Worm (Caenorhabditis elegans): Measurements from ENCODE around the gene lin-15A.

lin-15A gene

ce11 chrX:15742310-15742709 lies 10.5 kb downstream of the lin-15A start, which contains the start of gene nhr-255:
TSS of gene nhr-255 (plus strand) at chrX:15742610.
- TF ChIP-seq ZK546.5 (tag; optimal IDR thresholded peaks at IDR 0.05): no peak
- no peak for TF ChIP-seq mdl-1 (tag; optimal IDR thresholded peaks at IDR 0.05)
- TF ChIP-seq nhr-23 (tag; optimal IDR thresholded peaks at IDR 0.05): no peak
- no peak for TF ChIP-seq elt-3 (tag; optimal IDR thresholded peaks at IDR 0.05)
- TF ChIP-seq unc-62 (GFP tag; optimal IDR thresholded peaks at IDR 0.05): no peak
- TF ChIP-seq ztf-4 (tag; optimal IDR thresholded peaks at IDR 0.05): no peak
- TF ChIP-seq nhr-6 (tag; optimal IDR thresholded peaks at IDR 0.05): no peak
- TF ChIP-seq zag-1 (tag; optimal IDR thresholded peaks at IDR 0.05): no peak
- TF ChIP-seq dmd-4 (tag; optimal IDR thresholded peaks at IDR 0.05): no peak
- TF ChIP-seq nhr-237 (tag; optimal IDR thresholded peaks at IDR 0.05): no peak
- TF ChIP-seq lin-13 (GFP tag; optimal IDR thresholded peaks at IDR 0.05): no peak
- TF ChIP-seq lsy-2 (tag; optimal IDR thresholded peaks at IDR 0.05): no peak

DNA sequence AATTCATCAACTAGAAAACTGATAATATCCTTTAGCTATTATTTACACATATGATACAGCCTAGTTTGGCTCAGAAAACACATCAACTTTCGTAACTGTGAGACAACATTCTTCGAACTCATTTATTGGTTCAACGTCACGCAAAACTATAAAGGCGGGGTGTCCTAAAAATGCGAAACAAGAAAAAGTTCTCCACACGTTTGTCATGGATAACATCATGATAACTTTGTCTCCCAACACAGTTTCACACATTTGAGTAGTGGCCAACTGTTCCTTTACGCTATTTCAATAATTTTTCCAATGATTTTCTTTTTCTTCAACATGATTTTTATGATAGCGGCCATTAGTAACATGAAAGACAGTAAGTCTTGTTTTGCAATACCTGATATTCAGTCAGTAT lies 14.9 kb downstream of the lin-15A start, which contains the start of gene srxa-9:
Gene srxa-9 (plus strand): TSS at position 301 of the 400 bp plus-strand sequence.
- no peak for TF ChIP-seq sma-3 (GFP tag; optimal IDR thresholded peaks at IDR 0.05)
- TF ChIP-seq nhr-23 (tag; optimal IDR thresholded peaks at IDR 0.05): no peak
- no peak for TF ChIP-seq alr-1 (tag; optimal IDR thresholded peaks at IDR 0.05)
- no peak for TF ChIP-seq nhr-10 (tag; optimal IDR thresholded peaks at IDR 0.05)
- no peak for TF ChIP-seq F13H6.1 (tag; optimal IDR thresholded peaks at IDR 0.05)
- no peak for TF ChIP-seq crh-2 (tag; optimal IDR thresholded peaks at IDR 0.05)

DNA sequence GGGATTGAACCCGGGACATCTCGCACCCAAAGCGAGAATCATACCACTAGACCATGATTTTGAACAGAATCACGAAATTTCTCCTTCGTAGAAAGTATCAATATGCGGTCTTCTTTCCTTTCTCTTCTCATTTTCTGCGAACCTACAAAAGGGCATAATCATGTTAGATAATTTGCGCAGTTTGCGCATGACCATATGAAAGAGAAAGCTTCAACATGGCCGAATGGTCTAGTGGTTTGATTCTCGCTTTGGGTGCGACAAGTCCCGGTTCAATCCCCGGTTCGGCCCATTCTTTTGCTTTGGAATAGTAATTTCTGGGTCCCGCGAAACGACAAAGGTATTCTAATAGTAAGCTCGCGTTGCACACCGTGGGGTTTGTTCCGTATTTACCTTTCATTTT lies 16.0 kb downstream of the lin-15A start:
- TF ChIP-seq ama-1 (optimal IDR thresholded peaks at IDR 0.05): no peak
- peak; percentile 33 for TF ChIP-seq nhr-21 (tag; optimal IDR thresholded peaks at IDR 0.05)

- TF ChIP-seq ztf-11 (tag; optimal IDR thresholded peaks at IDR 0.05) (no peak), elt-1 (tag; optimal IDR thresholded peaks at IDR 0.05) (no peak), lin-13 (GFP tag; optimal IDR thresholded peaks at IDR 0.05) (no peak), nhr-12 (tag; optimal IDR thresholded peaks at IDR 0.05) (no peak), ZK546.5 (tag; optimal IDR thresholded peaks at IDR 0.05) (no peak), unc-62 (GFP tag; optimal IDR thresholded peaks at IDR 0.05) (no peak), blmp-1 (tag; optimal IDR thresholded peaks at IDR 0.05; ENCODE audit: insufficient read depth) (no peak), nhr-237 (tag; optimal IDR thresholded peaks at IDR 0.05) (no peak), mab-5 (tag; optimal IDR thresholded peaks at IDR 0.05) (no peak)
These were observed 19.5 kb downstream of the lin-15A start for ce11 chrX:15751245-15751644.

DNA sequence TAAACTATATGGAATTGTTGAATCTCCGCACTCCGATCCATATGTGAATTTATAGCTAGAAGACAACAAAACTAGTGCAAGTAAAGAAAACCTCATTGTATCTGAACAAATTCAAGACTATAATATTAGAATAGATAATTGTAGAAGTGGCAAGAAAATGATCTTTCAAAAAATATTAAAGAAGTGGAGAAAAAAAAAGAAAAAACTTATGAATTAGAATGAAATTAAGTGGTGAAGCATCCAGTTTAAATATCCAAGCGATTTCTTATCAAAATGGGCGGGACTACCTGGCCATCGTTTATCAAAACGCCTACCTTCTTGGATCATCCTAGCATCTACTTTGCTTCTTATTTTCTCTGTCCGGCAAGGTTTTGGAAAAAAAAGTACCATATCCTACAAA lies 25.4 kb downstream of the lin-15A start, which contains the start of gene wrt-4:
Gene wrt-4 (minus strand): TSS at position 101 of the 400 bp plus-strand sequence.
- TF ChIP-seq nhr-25 (tag; optimal IDR thresholded peaks at IDR 0.05): no peak
- TF ChIP-seq ama-1 (optimal IDR thresholded peaks at IDR 0.05): no peak
- TF ChIP-seq C34F6.9 (tag; optimal IDR thresholded peaks at IDR 0.05): no peak
- no peak for TF ChIP-seq egl-27 (tag; optimal IDR thresholded peaks at IDR 0.05)
- TF ChIP-seq alr-1 (tag; optimal IDR thresholded peaks at IDR 0.05): no peak
- no peak for TF ChIP-seq nhr-23 (tag; optimal IDR thresholded peaks at IDR 0.05)
- TF ChIP-seq aly-2 (tag; optimal IDR thresholded peaks at IDR 0.05): no peak
- no peak for TF ChIP-seq Y55F3AM.14 (GFP tag; optimal IDR thresholded peaks at IDR 0.05)
- no peak for TF ChIP-seq zag-1 (tag; optimal IDR thresholded peaks at IDR 0.05)
- TF ChIP-seq mdl-1 (tag; optimal IDR thresholded peaks at IDR 0.05): no peak
- TF ChIP-seq ZK546.5 (tag; optimal IDR thresholded peaks at IDR 0.05): no peak
- no peak for TF ChIP-seq sem-4 (tag; optimal IDR thresholded peaks at IDR 0.05)
- TF ChIP-seq unc-62 (GFP tag; optimal IDR thresholded peaks at IDR 0.05): no peak
- no peak for TF ChIP-seq sma-9 (GFP tag; optimal IDR thresholded peaks at IDR 0.05)
- no peak for TF ChIP-seq sma-9 (tag; optimal IDR thresholded peaks at IDR 0.05)

ce11 chrX:15759222-15759621 lies 27.5 kb downstream of the lin-15A start:
- TF ChIP-seq nhr-21 (tag; optimal IDR thresholded peaks at IDR 0.05): no peak
- peak; percentile 43 for TF ChIP-seq snpc-4 (tag; optimal IDR thresholded peaks at IDR 0.05)

All from whole organism, L2 larva.